Worm (Caenorhabditis elegans): ENCODE results near the gene col-104.
"Not testable (repeated sequence)": the region's sequence is repeated elsewhere in the genome, so short reads cannot be mapped to it uniquely, and the experiment has no call there.

- not testable (repeated sequence) for TF ChIP-seq pha-4, ceh-22, K02D7.2 (tag; optimal IDR thresholded peaks at IDR 0.05)
Observed at ce11 chrIV:1343379-1343778, 11.7 kb downstream of the col-104 start, which contains the start of gene F58F6.5.
